Worm (Caenorhabditis elegans): ENCODE measurements around the gene fbxa-81.

- TF ChIP-seq tbx-2 (tag; optimal IDR thresholded peaks at IDR 0.05) (no peak), che-1 (tag; optimal IDR thresholded peaks at IDR 0.05) (no peak), fkh-10 (GFP tag; optimal IDR thresholded peaks at IDR 0.05) (no peak), mec-3 (tag; optimal IDR thresholded peaks at IDR 0.05; ENCODE audit: borderline replicate concordance) (no peak), tbx-7 (tag; optimal IDR thresholded peaks at IDR 0.05) (no peak), pag-3 (tag; optimal IDR thresholded peaks at IDR 0.05; ENCODE audit: borderline replicate concordance) (no peak), pha-4 (tag; optimal IDR thresholded peaks at IDR 0.05) (no peak), ceh-24 (tag; optimal IDR thresholded peaks at IDR 0.05) (no peak), rnt-1 (tag; optimal IDR thresholded peaks at IDR 0.05) (no peak), unc-86 (tag; optimal IDR thresholded peaks at IDR 0.05) (no peak), ztf-16 (tag; optimal IDR thresholded peaks at IDR 0.05) (no peak), ama-1 (optimal IDR thresholded peaks at IDR 0.05) (no peak), pha-2 (tag; optimal IDR thresholded peaks at IDR 0.05) (no peak), lin-11 (tag; optimal IDR thresholded peaks at IDR 0.05) (no peak)
These were observed 24.1 kb downstream of the fbxa-81 start for ce11 chrX:14517842-14518241.

Data from whole organism, late embryonic.